Worm (Caenorhabditis elegans): ENCODE results near the gene sdha-1.

Gene sdha-1

DNA sequence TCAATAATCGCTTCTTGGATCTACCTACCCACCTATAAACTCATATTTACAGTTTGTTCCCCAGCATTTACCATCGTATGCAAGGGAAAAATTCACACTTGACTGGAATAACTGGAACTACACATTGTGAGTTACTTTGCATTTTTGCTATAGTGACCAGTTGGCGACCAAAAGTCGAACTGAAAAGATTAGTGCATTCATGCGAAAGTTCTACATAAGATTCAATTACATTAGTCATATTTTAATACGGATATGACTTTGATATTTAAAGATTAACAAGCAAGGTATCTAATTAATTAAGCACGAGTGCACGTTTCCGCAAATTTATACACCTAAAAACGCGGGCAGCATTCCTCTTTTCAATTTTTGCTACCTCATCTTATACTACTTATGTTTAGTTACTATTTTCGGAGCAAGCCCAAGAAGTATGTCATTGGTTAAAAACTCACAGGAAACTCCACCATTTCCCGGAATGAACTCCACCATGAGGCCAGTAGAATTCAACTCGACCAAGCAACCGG lies 25.2 kb upstream of the sdha-1 start, which contains the start of gene jmjd-3.1:
Gene jmjd-3.1, plus strand, starts transcription at position 51 of the 521 bp plus-strand sequence.
- TF ChIP-seq mdl-1 (tag; optimal IDR thresholded peaks at IDR 0.05) (no peak), ztf-1 (GFP tag; conservative IDR thresholded peaks at IDR 0.05) (no peak), sma-3 (GFP tag; optimal IDR thresholded peaks at IDR 0.05) (no peak), ZK546.5 (tag; optimal IDR thresholded peaks at IDR 0.05) (no peak), nhr-10 (tag; optimal IDR thresholded peaks at IDR 0.05) (no peak), nhr-11 (tag; optimal IDR thresholded peaks at IDR 0.05) (no peak), sma-9 (GFP tag; optimal IDR thresholded peaks at IDR 0.05) (no peak), sma-9 (tag; optimal IDR thresholded peaks at IDR 0.05) (no peak), lin-39 (tag; optimal IDR thresholded peaks at IDR 0.05) (no peak), aly-2 (tag; optimal IDR thresholded peaks at IDR 0.05) (no peak), nhr-23 (tag; optimal IDR thresholded peaks at IDR 0.05) (no peak), snpc-4 (tag; optimal IDR thresholded peaks at IDR 0.05) (no peak), elt-3 (tag; optimal IDR thresholded peaks at IDR 0.05) (no peak), unc-62 (GFP tag; optimal IDR thresholded peaks at IDR 0.05) (no peak), skn-1 (tag; optimal IDR thresholded peaks at IDR 0.05) (no peak)

DNA sequence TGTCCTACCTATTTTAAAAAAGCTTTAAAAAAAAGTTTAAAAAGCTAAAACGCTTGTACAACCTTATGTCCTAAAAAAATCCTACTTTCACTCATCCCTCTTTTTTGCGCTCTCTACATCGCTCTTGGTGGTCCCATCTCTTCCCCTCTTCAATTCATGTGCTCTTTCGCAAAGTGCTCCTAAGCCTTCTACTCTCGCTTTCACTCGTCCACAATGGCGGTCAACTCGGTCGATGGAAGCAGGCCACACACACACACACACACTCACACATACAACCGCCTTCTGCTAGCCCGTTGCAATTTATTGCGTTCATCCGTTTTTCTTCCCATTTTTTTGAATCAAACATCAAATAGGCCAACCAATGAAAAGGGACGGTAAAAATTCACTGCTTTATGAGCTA lies 23.3 kb upstream of the sdha-1 start:
- TF ChIP-seq nhr-11 (tag; optimal IDR thresholded peaks at IDR 0.05) (no peak), mdl-1 (tag; optimal IDR thresholded peaks at IDR 0.05) (peak in 1 of 2 experiments; percentile 6), unc-55 (GFP tag; optimal IDR thresholded peaks at IDR 0.05) (peak; percentile 21), alr-1 (tag; optimal IDR thresholded peaks at IDR 0.05) (no peak), C34F6.9 (tag; optimal IDR thresholded peaks at IDR 0.05) (peak; percentile 6), unc-39 (tag; optimal IDR thresholded peaks at IDR 0.05) (no peak), ztf-11 (tag; optimal IDR thresholded peaks at IDR 0.05) (no peak), nhr-129 (tag; optimal IDR thresholded peaks at IDR 0.05) (peak; percentile 22)

DNA sequence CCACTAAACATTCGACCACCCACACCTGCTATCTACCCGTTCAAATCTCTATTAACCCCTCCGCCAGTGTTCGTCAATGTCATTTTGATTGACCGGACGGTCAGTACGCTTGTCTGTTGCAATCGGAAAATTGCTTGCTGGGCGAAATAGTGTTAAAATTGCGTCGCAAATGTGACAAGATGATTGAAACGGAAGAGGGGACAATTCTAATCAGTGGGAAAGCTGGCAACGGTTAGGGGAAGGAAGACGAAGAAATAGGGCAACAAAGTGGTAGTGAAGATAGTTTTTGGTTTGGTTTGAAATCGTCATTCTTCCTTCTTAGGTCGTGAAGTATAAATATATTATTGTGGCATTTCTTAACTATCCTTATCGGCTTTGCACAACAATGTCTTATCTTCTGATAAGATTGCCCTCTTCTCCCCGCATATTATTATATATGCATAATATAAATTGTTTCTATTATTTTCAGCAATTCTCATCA lies 22.6 kb upstream of the sdha-1 start:
- TF ChIP-seq fos-1 (tag; optimal IDR thresholded peaks at IDR 0.05) (peak; percentile 61), unc-55 (GFP tag; optimal IDR thresholded peaks at IDR 0.05) (no peak), nhr-11 (tag; optimal IDR thresholded peaks at IDR 0.05) (no peak), nhr-21 (tag; optimal IDR thresholded peaks at IDR 0.05) (peak; percentile 24), ceh-16 (tag; optimal IDR thresholded peaks at IDR 0.05) (peak; percentile 31)

DNA sequence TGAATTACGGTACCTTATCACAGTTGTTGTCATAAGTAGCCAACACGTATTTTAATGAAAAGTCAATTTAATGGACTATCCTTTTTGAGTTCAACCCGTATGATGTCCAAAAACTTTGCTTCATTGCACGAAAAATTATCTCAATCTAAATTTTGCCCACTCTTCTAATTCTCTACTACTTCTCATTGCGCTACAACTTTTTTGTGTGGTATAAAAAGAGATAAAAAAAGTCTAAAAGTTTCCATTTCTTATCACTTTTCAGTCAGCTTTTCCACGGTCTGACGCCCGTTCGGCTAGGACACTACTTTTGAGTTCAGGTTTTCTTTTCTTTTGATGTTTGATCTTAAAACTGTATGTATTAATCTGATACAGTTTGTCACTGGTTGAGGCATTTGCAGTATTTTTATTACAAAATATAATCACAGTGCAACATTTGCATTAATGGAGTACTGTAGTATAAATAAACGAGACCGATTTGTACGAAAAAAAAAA lies 22.0 kb upstream of the sdha-1 start:
- TF ChIP-seq sma-9 (GFP tag; optimal IDR thresholded peaks at IDR 0.05) (peak; percentile 58), sma-9 (tag; optimal IDR thresholded peaks at IDR 0.05) (no peak), fos-1 (tag; optimal IDR thresholded peaks at IDR 0.05) (peak; percentile 30), aly-2 (tag; optimal IDR thresholded peaks at IDR 0.05) (no peak)

DNA sequence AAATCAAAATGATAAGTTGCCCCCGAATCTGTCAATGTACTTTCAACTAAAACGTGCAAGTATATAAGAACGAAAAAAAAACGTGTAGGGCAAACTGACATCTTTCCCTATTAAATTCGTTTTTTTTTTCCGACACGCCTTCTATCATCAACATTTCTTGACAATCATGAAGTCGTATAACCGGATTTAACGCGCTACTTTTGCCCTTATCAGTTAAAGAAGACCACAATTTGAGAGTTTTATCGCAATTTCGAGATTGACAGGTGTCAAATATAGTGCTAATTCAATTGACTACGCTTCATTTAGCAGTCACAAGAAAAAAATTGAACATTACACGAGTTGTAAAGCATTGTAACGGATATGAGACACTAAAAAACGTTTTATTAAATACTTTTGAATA lies 21.3 kb upstream of the sdha-1 start:
- TF ChIP-seq fos-1 (tag; optimal IDR thresholded peaks at IDR 0.05) (peak; percentile 80), mbf-1 (tag; optimal IDR thresholded peaks at IDR 0.05) (no peak)

DNA sequence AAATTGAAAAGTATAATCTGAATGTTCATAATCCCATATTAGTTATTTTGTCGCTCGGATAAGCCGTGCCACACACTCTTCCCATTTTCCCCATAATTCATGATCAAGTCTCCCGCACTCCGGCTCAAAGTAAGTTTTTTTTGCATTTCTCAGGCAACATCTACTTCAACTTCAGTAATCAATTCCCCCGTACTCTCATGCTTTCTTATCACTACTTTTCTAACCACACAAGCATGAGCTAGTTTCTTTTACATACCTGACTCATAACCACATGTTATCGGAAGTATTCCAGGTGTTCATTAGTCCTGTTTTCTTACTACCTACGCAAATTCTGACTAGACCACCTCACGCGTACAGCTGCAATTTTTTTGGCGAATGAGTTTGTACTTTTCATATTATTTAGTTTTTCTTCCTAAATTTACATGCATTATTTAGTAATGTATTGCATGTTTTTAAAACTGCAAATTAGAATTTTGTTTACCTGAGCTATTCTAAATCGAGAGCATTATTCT lies 20.8 kb upstream of the sdha-1 start:
- TF ChIP-seq nhr-21 (tag; optimal IDR thresholded peaks at IDR 0.05) (peak; percentile 9), mdl-1 (tag; optimal IDR thresholded peaks at IDR 0.05) (no peak), fos-1 (tag; optimal IDR thresholded peaks at IDR 0.05) (peak; percentile 14), unc-39 (tag; optimal IDR thresholded peaks at IDR 0.05) (no peak), lsy-2 (tag; optimal IDR thresholded peaks at IDR 0.05) (peak in 1 of 2 experiments; percentile 6)

DNA sequence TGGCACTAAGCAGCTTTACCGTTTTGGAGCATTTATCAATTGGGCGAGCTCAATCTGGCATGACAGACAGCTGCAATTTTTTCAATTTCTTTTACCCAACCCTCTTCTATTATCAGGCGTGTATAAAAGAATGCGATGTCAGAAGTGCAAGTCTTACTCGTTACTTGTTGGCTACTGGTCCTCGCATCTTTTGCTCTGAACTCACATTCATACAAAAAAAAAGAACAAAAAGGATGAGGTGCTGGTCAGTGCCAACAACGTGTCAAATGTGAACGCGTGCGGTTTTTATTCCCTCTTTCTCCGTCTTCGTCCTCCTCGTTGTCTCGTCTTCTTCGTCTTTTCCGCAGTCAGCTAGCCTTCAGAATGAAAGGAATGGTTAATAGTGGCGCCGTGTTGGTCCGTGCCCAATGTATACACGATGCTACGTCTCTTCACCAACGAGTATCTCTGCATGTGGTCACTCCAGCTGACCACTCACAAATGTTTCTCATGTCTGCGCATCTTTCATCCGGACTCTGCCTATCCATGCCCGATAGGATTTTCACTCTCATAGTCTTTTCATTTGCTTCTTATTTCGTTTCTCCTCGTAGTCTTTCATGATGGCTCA lies 20.1 kb upstream of the sdha-1 start:
- no peak for TF ChIP-seq fos-1 (tag; optimal IDR thresholded peaks at IDR 0.05)
- no peak for TF ChIP-seq nhr-21 (tag; optimal IDR thresholded peaks at IDR 0.05)
- TF ChIP-seq mdl-1 (tag; optimal IDR thresholded peaks at IDR 0.05), result peak; percentile 32 to 60
- TF ChIP-seq unc-62 (GFP tag; optimal IDR thresholded peaks at IDR 0.05), result no peak
- TF ChIP-seq nhr-129 (tag; optimal IDR thresholded peaks at IDR 0.05), result no peak
- TF ChIP-seq C34F6.9 (tag; optimal IDR thresholded peaks at IDR 0.05), result peak; percentile 25
- no peak for TF ChIP-seq lin-39 (tag; optimal IDR thresholded peaks at IDR 0.05)
- TF ChIP-seq sma-3 (GFP tag; optimal IDR thresholded peaks at IDR 0.05), result no peak
- peak; percentile 3 for TF ChIP-seq sem-4 (tag; optimal IDR thresholded peaks at IDR 0.05)
- TF ChIP-seq F13H6.1 (tag; optimal IDR thresholded peaks at IDR 0.05), result peak; percentile 87
- no peak for TF ChIP-seq R02D3.7 (tag; optimal IDR thresholded peaks at IDR 0.05)
- TF ChIP-seq nhr-11 (tag; optimal IDR thresholded peaks at IDR 0.05), result no peak
- TF ChIP-seq Y55F3AM.14 (GFP tag; optimal IDR thresholded peaks at IDR 0.05), result no peak
- no peak for TF ChIP-seq sma-9 (GFP tag; optimal IDR thresholded peaks at IDR 0.05)
- TF ChIP-seq sma-9 (tag; optimal IDR thresholded peaks at IDR 0.05), result no peak
- TF ChIP-seq lin-11 (tag; optimal IDR thresholded peaks at IDR 0.05), result no peak
- TF ChIP-seq zag-1 (tag; optimal IDR thresholded peaks at IDR 0.05), result peak; percentile 6
- TF ChIP-seq egl-27 (tag; optimal IDR thresholded peaks at IDR 0.05), result no peak

Data from whole organism, L2 larva.